Fruit fly (Drosophila melanogaster) whole organism, embryonic: ENCODE data around the gene CG34238.

Experiments used
- Antp ChIP-seq: fragments of 200-800 bp; sonication (Bioruptor generic); optimal IDR thresholded peaks from 3 replicates; lab custom pipeline; 2016; ENCODE audit warnings: missing biosample characterization, missing genetic modification characterization
- CG10565 ChIP-seq: fragments of 200-800 bp; sonication (Bioruptor generic); optimal IDR thresholded peaks from 3 replicates; lab custom pipeline; 2016; ENCODE audit warnings: missing biosample characterization, mild to moderate bottlenecking, missing genetic modification characterization
- CG11247 ChIP-seq: fragments of 200-800 bp; sonication (Bioruptor generic); IDR thresholded peaks from 2 replicates; pipeline ENCODE4 v1.3.6; 2022; ENCODE audit warnings: missing biosample characterization, missing genetic modification characterization
- CG11695 ChIP-seq: fragments of 200-800 bp; sonication (Bioruptor generic); IDR thresholded peaks from 3 replicates; pipeline ENCODE4 v1.3.6; 2022; ENCODE audit warnings: missing biosample characterization, missing genetic modification characterization
- CG14860 ChIP-seq: fragments of 200-800 bp; sonication (Bioruptor generic); IDR thresholded peaks from 3 replicates; pipeline ENCODE4 v1.3.6; 2022; ENCODE audit warnings: missing biosample characterization, missing genetic modification characterization; ENCODE audit not compliant: partially characterized antibody
- CG1529 ChIP-seq: fragments of 200-800 bp; sonication (Bioruptor generic); optimal IDR thresholded peaks from 3 replicates; lab custom pipeline; 2018; ENCODE audit warnings: missing biosample characterization, missing genetic modification characterization
- CG15479 ChIP-seq: fragments of 200-800 bp; sonication (Bioruptor generic); optimal IDR thresholded peaks from 3 replicates; lab custom pipeline; 2019; ENCODE audit warnings: missing biosample characterization, mild to moderate bottlenecking, missing genetic modification characterization, moderate library complexity
- CG15601 ChIP-seq: fragments of 200-800 bp; sonication (Bioruptor generic); optimal IDR thresholded peaks from 3 replicates; lab custom pipeline; 2019; ENCODE audit warnings: missing biosample characterization, mild to moderate bottlenecking, missing genetic modification characterization, moderate library complexity
- CG1603 ChIP-seq: fragments of 200-800 bp; sonication (Bioruptor generic); optimal IDR thresholded peaks from 2 replicates; lab custom pipeline; 2019; ENCODE audit warnings: missing biosample characterization, mild to moderate bottlenecking, missing genetic modification characterization, moderate library complexity
- CG16813 ChIP-seq: fragments of 200-800 bp; sonication (Bioruptor generic); IDR thresholded peaks from 3 replicates; pipeline ENCODE4 v1.3.6; 2022; ENCODE audit warnings: missing biosample characterization, missing genetic modification characterization; ENCODE audit not compliant: partially characterized antibody
- CG18599 ChIP-seq: fragments of 200-800 bp; sonication (Bioruptor generic); optimal IDR thresholded peaks from 3 replicates; lab custom pipeline; 2017; ENCODE audit warnings: missing biosample characterization, missing genetic modification characterization, mild to moderate bottlenecking, moderate library complexity, missing genetic modification reagents
- CG2199 ChIP-seq: fragments of 200-800 bp; sonication (Bioruptor generic); IDR thresholded peaks from 3 replicates; pipeline ENCODE4 v1.3.6; 2022; ENCODE audit warnings: missing biosample characterization, missing genetic modification characterization
- CG2889 ChIP-seq: fragments of 200-800 bp; sonication (Bioruptor generic); IDR thresholded peaks from 3 replicates; pipeline ENCODE4 v1.3.6; 2022; ENCODE audit warnings: missing biosample characterization, missing genetic modification characterization
- CG30403 ChIP-seq: fragments of 200-800 bp; sonication (Bioruptor generic); optimal IDR thresholded peaks from 3 replicates; lab custom pipeline; 2016; ENCODE audit warnings: missing biosample characterization, missing genetic modification characterization
- CG32772 ChIP-seq: fragments of 200-800 bp; sonication (Bioruptor generic); IDR thresholded peaks from 2 replicates; pipeline ENCODE4 v1.3.6; 2022; ENCODE audit warnings: missing biosample characterization, missing genetic modification characterization
- CG33557 ChIP-seq: fragments of 200-800 bp; sonication (Bioruptor generic); optimal IDR thresholded peaks from 2 replicates; lab custom pipeline; 2019; ENCODE audit warnings: missing biosample characterization, mild to moderate bottlenecking, missing genetic modification characterization, moderate library complexity
- CG3407 ChIP-seq: fragments of 200-800 bp; sonication (Bioruptor generic); optimal IDR thresholded peaks from 2 replicates; lab custom pipeline; 2018; ENCODE audit warnings: missing biosample characterization, mild to moderate bottlenecking, missing genetic modification characterization
- CG3847 ChIP-seq: fragments of 200-800 bp; sonication (Bioruptor generic); IDR thresholded peaks from 2 replicates; pipeline ENCODE4 v1.3.6; 2022; ENCODE audit warnings: missing biosample characterization, missing genetic modification characterization
- CG4360 ChIP-seq: fragments of 200-800 bp; sonication (Bioruptor generic); IDR thresholded peaks from 2 replicates; pipeline ENCODE4 v1.3.6; 2022; ENCODE audit warnings: missing biosample characterization, missing genetic modification characterization
- CG4707 ChIP-seq: fragments of 200-800 bp; sonication (Bioruptor generic); optimal IDR thresholded peaks from 2 replicates; lab custom pipeline; 2018; ENCODE audit warnings: missing biosample characterization, mild to moderate bottlenecking, missing genetic modification characterization, moderate library complexity
- CG4820 ChIP-seq: fragments of 200-800 bp; sonication (Bioruptor generic); optimal IDR thresholded peaks from 3 replicates; lab custom pipeline; 2016; ENCODE audit warnings: missing biosample characterization, missing genetic modification characterization
- CG6689 ChIP-seq: fragments of 200-800 bp; sonication (Bioruptor generic); IDR thresholded peaks from 2 replicates; pipeline ENCODE4 v1.3.6; 2022; ENCODE audit warnings: missing biosample characterization, missing genetic modification characterization
- CG7357 ChIP-seq: fragments of 200-800 bp; sonication (Bioruptor generic); IDR thresholded peaks from 3 replicates; pipeline ENCODE4 v1.3.6; 2022; ENCODE audit warnings: missing biosample characterization, missing genetic modification characterization
- D ChIP-seq, 2 experiments: fragments of 200-800 bp in 1 of 2; fragments of >200 bp in 1 of 2; sonication (Bioruptor generic) in 1 of 2; optimal IDR thresholded peaks; 2 replicates in 1 of 2; 3 replicates in 1 of 2; lab custom pipeline; 2017; ENCODE audit warnings: mild to moderate bottlenecking in 1 of 2, missing biosample characterization in 1 of 2, missing genetic modification characterization in 1 of 2, missing genetic modification reagents in 1 of 2
- Dbx ChIP-seq: fragments of 200-800 bp; sonication (Bioruptor generic); IDR thresholded peaks from 3 replicates; pipeline ENCODE4 v1.3.6; 2022; ENCODE audit warnings: missing biosample characterization, missing genetic modification characterization
- Dref ChIP-seq: fragments of 200-800 bp; sonication (Bioruptor generic); IDR thresholded peaks from 2 replicates; pipeline ENCODE4 v1.3.6; 2022; ENCODE audit warnings: missing biosample characterization, missing genetic modification characterization
- H2.0 ChIP-seq: fragments of 200-800 bp; sonication (Bioruptor generic); IDR thresholded peaks from 2 replicates; pipeline ENCODE4 v1.3.6; 2022; ENCODE audit warnings: missing biosample characterization, missing genetic modification characterization
- HLH3B ChIP-seq: fragments of 200-800 bp; sonication (Bioruptor generic); IDR thresholded peaks from 2 replicates; pipeline ENCODE4 v1.3.6; 2022; ENCODE audit warnings: missing biosample characterization, missing genetic modification characterization
- Stat92E ChIP-seq, 3 experiments: fragments of >200 bp in 2 of 3; fragments of 200-800 bp in 1 of 3; sonication (Bioruptor generic) in 1 of 3; optimal IDR thresholded peaks; 2 replicates each; lab custom pipeline; 2017 to 2019; ENCODE audit warnings: missing biosample characterization in 3 of 3, missing genetic modification characterization in 3 of 3, mild to moderate bottlenecking in 1 of 3, moderate library complexity in 1 of 3
- YL-1 ChIP-seq: fragments of 200-800 bp; sonication (Bioruptor generic); optimal IDR thresholded peaks from 3 replicates; lab custom pipeline; 2017; ENCODE audit warnings: missing biosample characterization, mild to moderate bottlenecking, missing genetic modification characterization
- abd-A ChIP-seq: fragments of 200-800 bp; sonication (Bioruptor generic); optimal IDR thresholded peaks from 3 replicates; lab custom pipeline; 2019; ENCODE audit warnings: missing biosample characterization, mild to moderate bottlenecking, missing genetic modification characterization, moderate library complexity
- ap ChIP-seq: fragments of 200-800 bp; sonication (Bioruptor generic); IDR thresholded peaks from 2 replicates; pipeline ENCODE4 v1.3.6; 2022; ENCODE audit warnings: missing biosample characterization, missing genetic modification characterization
- ara ChIP-seq: fragments of 200-800 bp; sonication (Bioruptor generic); IDR thresholded peaks from 2 replicates; pipeline ENCODE4 v1.3.6; 2022; ENCODE audit warnings: missing biosample characterization, missing genetic modification characterization
- cas ChIP-seq: fragments of 200-800 bp; sonication (Bioruptor generic); IDR thresholded peaks from 2 replicates; pipeline ENCODE4 v1.3.6; 2022; ENCODE audit warnings: missing biosample characterization, missing genetic modification characterization
- crc ChIP-seq: fragments of 200-800 bp; sonication (Bioruptor generic); optimal IDR thresholded peaks from 2 replicates; lab custom pipeline; 2016; ENCODE audit warnings: missing biosample characterization, missing genetic modification characterization
- crp ChIP-seq, 2 experiments: fragments of 200-800 bp; sonication (Bioruptor generic); optimal IDR thresholded peaks; 2 replicates in 1 of 2; 3 replicates in 1 of 2; lab custom pipeline; 2017; ENCODE audit warnings: missing biosample characterization in 2 of 2, missing genetic modification characterization in 2 of 2, mild to moderate bottlenecking in 1 of 2, moderate library complexity in 1 of 2
- da ChIP-seq: fragments of 200-800 bp; sonication (Bioruptor generic); optimal IDR thresholded peaks from 2 replicates; lab custom pipeline; 2016; ENCODE audit warnings: missing biosample characterization, missing genetic modification characterization
- fd3F ChIP-seq: fragments of 200-800 bp; sonication (Bioruptor generic); optimal IDR thresholded peaks from 2 replicates; lab custom pipeline; 2018; ENCODE audit warnings: missing biosample characterization, mild to moderate bottlenecking, missing genetic modification characterization, moderate library complexity
- gcm ChIP-seq: fragments of 200-800 bp; sonication (Bioruptor generic); optimal IDR thresholded peaks from 2 replicates; lab custom pipeline; 2019; ENCODE audit warnings: missing biosample characterization, mild to moderate bottlenecking, missing genetic modification characterization, moderate library complexity
- gfzf ChIP-seq: fragments of 200-800 bp; sonication (Bioruptor generic); optimal IDR thresholded peaks from 2 replicates; lab custom pipeline; 2016; ENCODE audit warnings: missing biosample characterization, mild to moderate bottlenecking, missing genetic modification characterization, moderate library complexity
- gro ChIP-seq: fragments of 200-800 bp; sonication (Bioruptor generic); optimal IDR thresholded peaks from 2 replicates; lab custom pipeline; 2016; ENCODE audit warnings: missing biosample characterization, missing genetic modification characterization
- hth ChIP-seq: fragments of >200 bp; optimal IDR thresholded peaks from 2 replicates; lab custom pipeline; 2017; ENCODE audit warnings: inconsistent platforms
- kni ChIP-seq: fragments of 200-800 bp; sonication (Bioruptor generic); optimal IDR thresholded peaks from 3 replicates; lab custom pipeline; 2017; ENCODE audit warnings: mild to moderate bottlenecking, missing biosample characterization, missing genetic modification reagents, missing genetic modification characterization
- nom ChIP-seq: fragments of 200-800 bp; sonication (Bioruptor generic); optimal IDR thresholded peaks from 2 replicates; lab custom pipeline; 2017; ENCODE audit warnings: missing biosample characterization, missing genetic modification characterization, mild to moderate bottlenecking, moderate library complexity, missing genetic modification reagents
- sug ChIP-seq: fragments of 200-800 bp; optimal IDR thresholded peaks from 2 replicates; lab custom pipeline; 2019; ENCODE audit warnings: missing biosample characterization, mild to moderate bottlenecking, missing genetic modification characterization, moderate library complexity
- tin ChIP-seq: fragments of 200-800 bp; sonication (Bioruptor generic); optimal IDR thresholded peaks from 3 replicates; lab custom pipeline; 2016; ENCODE audit warnings: missing biosample characterization, missing genetic modification characterization
- tx ChIP-seq: fragments of 200-800 bp; sonication (Bioruptor generic); optimal IDR thresholded peaks from 2 replicates; lab custom pipeline; 2016; ENCODE audit warnings: missing biosample characterization, missing genetic modification characterization
- unc-4 ChIP-seq: fragments of 200-800 bp; sonication (Bioruptor generic); IDR thresholded peaks from 2 replicates; pipeline ENCODE4 v1.3.6; 2022; ENCODE audit warnings: missing biosample characterization, missing genetic modification characterization; ENCODE audit not compliant: partially characterized antibody
- vnd ChIP-seq: fragments of 200-800 bp; sonication (Bioruptor generic); IDR thresholded peaks from 3 replicates; pipeline ENCODE4 v1.3.6; 2022; ENCODE audit warnings: missing biosample characterization, missing genetic modification characterization; ENCODE audit not compliant: partially characterized antibody

Gene CG34238

DNA sequence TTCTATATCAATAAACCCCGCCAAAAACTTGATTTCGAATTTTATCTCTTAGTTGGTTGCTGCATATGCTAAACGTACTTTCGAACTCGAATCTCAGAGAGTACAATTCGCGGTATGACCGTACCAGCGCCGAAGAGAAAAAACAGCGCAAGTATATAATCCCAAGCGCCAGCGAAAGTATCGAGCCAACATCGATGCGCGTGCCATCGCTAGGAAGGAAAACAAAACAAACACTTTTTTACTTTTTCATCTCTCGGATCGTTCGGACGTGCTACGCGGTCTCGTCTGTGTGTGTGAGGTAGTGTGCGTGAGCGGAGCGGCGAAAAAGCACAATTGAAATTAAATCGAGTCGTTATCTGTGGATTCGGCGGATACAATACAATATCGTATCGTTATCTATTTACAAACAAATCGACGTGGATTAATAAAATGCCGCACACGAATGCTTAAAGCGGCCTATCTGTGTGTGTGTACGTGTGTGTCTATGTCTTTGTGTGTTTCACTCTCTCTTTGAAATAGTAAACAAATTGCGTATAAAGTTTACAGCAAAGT lies 38.3 kb downstream of the CG34238 start, which contains the start of gene simj (continued):
- TF ChIP-seq CG18599 (peak; percentile 61), crc (no peak), CG3847 (no peak), CG11695 (GFP tag; lab: Robert Waterston, UW) (no peak), CG33557 (GFP tag; lab: Kevin White, UChicago) (no peak), hth (lab: Kevin White, UChicago) (no peak), Stat92E (GFP tag; optimal IDR thresholded peaks at IDR 0.05; lab: Kevin White, UChicago) (peak in 1 of 3 experiments; percentile 75), H2.0 (GFP tag; lab: Robert Waterston, UW) (0 out of 2 replicates have a peak, but pooled peaks have one; percentile 17), CG4360 (GFP tag; lab: Robert Waterston, UW) (0 out of 2 replicates have a peak, but pooled peaks have one; percentile 23), CG4707 (GFP tag; lab: Kevin White, UChicago) (peak; percentile 63), CG4820 (GFP tag; lab: Kevin White, UChicago) (no peak), D (optimal IDR thresholded peaks at IDR 0.05; lab: Kevin White, UChicago) (no peak), D (GFP tag; optimal IDR thresholded peaks at IDR 0.05; lab: Kevin White, UChicago) (peak; percentile 58), CG1529 (GFP tag; lab: Kevin White, UChicago) (no peak), CG11247 (GFP tag; lab: Robert Waterston, UW) (0 out of 2 replicates have a peak, but pooled peaks have one; percentile 13), CG6689 (GFP tag; lab: Robert Waterston, UW) (0 out of 2 replicates have a peak, but pooled peaks have one; percentile 6), unc-4 (peak; percentile 85), gcm (no peak), CG10565 (no peak), CG15479 (GFP tag; lab: Kevin White, UChicago) (no peak), CG30403 (peak; percentile 18), nom (GFP tag; lab: Kevin White, UChicago) (peak; percentile 72), ap (GFP tag; lab: Robert Waterston, UW) (no peak), fd3F (GFP tag; lab: Kevin White, UChicago) (no peak), HLH3B (no peak; the same call in 1 of the 2 replicates), CG32772 (no peak), tin (GFP tag; lab: Kevin White, UChicago) (peak; percentile 26), YL-1 (GFP tag; lab: Kevin White, UChicago) (no peak), gro (GFP tag; lab: Kevin White, UChicago) (peak; percentile 55), Dbx (GFP tag; lab: Robert Waterston, UW) (peak; percentile 80; the same call in 1 of the 3 replicates), sug (tag; lab: Kevin White, UChicago) (peak; percentile 64), crp (GFP tag; optimal IDR thresholded peaks at IDR 0.05; lab: Kevin White, UChicago) (peak in 1 of 2 experiments; percentile 63), vnd (GFP tag; lab: Robert Waterston, UW) (peak; percentile 64), cas (GFP tag; lab: Robert Waterston, UW) (no peak), ara (GFP tag; lab: Robert Waterston, UW) (no peak), CG2199 (GFP tag; lab: Robert Waterston, UW) (0 out of 3 replicates have a peak, but pooled peaks have one; percentile 10), abd-A (tag; lab: Kevin White, UChicago) (peak; percentile 73), CG1603 (tag; lab: Kevin White, UChicago) (peak; percentile 89), CG16813 (GFP tag; lab: Robert Waterston, UW) (peak; percentile 83), da (GFP tag; lab: Kevin White, UChicago) (no peak), CG15601 (peak; percentile 38), CG7357 (GFP tag; lab: Robert Waterston, UW) (no peak), gfzf (GFP tag; lab: Kevin White, UChicago) (peak; percentile 98), CG14860 (GFP tag; lab: Robert Waterston, UW) (peak; percentile 55; the same call in 1 of the 3 replicates), kni (GFP tag; lab: Kevin White, UChicago) (peak; percentile 53), Dref (GFP tag; lab: Robert Waterston, UW) (no peak; the same call in none of the 2 replicates), tx (peak; percentile 22), CG3407 (GFP tag; lab: Kevin White, UChicago) (no peak), CG2889 (GFP tag; lab: Robert Waterston, UW) (no peak), Antp (GFP tag; lab: Kevin White, UChicago) (no peak)
